Comparison of ENCODE assay signal across 5 worm cellular contexts in genomic region chrX:13917121-13917755, ce11.
A peak's percentile ranks its signal among the peaks of the same experiment; 100 is the strongest.
TF ChIP-seq lines count a peak whose summit lies in the region.

Gene ekl-5 (minus strand): TSS chrX:13917171.

TF ChIP-seq in whole organism, L1 larva, 84 proteins besides CTCF, POLR2A, EP300 and RAD21 (continues in another document):
- TF ChIP-seq F16B12.6 (tag; optimal IDR thresholded peaks at IDR 0.05; lab: Kevin White, UChicago) (no peak), nhr-77 (tag; optimal IDR thresholded peaks at IDR 0.05; lab: Kevin White, UChicago) (no peak), ztf-4 (tag; optimal IDR thresholded peaks at IDR 0.05; lab: Kevin White, UChicago) (no peak), efl-3 (GFP tag; optimal IDR thresholded peaks at IDR 0.05; lab: Kevin White, UChicago) (no peak), alr-1 (tag; optimal IDR thresholded peaks at IDR 0.05; lab: Kevin White, UChicago; ENCODE audit: borderline replicate concordance) (no peak), nhr-11 (tag; optimal IDR thresholded peaks at IDR 0.05; lab: Kevin White, UChicago) (no peak), sptf-1 (tag; optimal IDR thresholded peaks at IDR 0.05; lab: Kevin White, UChicago) (no peak), elt-3 (tag; optimal IDR thresholded peaks at IDR 0.05; lab: Kevin White, UChicago) (peak in 3 of 6 experiments; percentile 24 to 99 (median 84)), lin-35 (GFP tag; optimal IDR thresholded peaks at IDR 0.05; lab: Kevin White, UChicago) (peak; percentile 21 to 55), fkh-8 (tag; optimal IDR thresholded peaks at IDR 0.05; lab: Kevin White, UChicago) (peak; percentile 9), xbp-1 (tag; optimal IDR thresholded peaks at IDR 0.05; lab: Kevin White, UChicago) (peak; percentile 39), snu-23 (GFP tag; optimal IDR thresholded peaks at IDR 0.05; lab: Kevin White, UChicago) (peak; percentile 74), dsc-1 (tag; optimal IDR thresholded peaks at IDR 0.05; lab: Kevin White, UChicago) (peak; percentile 5), nhr-237 (tag; optimal IDR thresholded peaks at IDR 0.05; lab: Kevin White, UChicago) (no peak), mdl-1 (tag; optimal IDR thresholded peaks at IDR 0.05; lab: Kevin White, UChicago) (peak in 1 of 2 experiments; percentile 43), skn-1 (tag; optimal IDR thresholded peaks at IDR 0.05; lab: Kevin White, UChicago) (peak; percentile 52), rnt-1 (tag; optimal IDR thresholded peaks at IDR 0.05; lab: Kevin White, UChicago) (peak; percentile 65), grh-1 (GFP tag; IDR thresholded peaks at IDR 0.05; lab: Robert Waterston, UW) (no peak)

TF ChIP-seq in whole organism, L3 larva, 47 proteins besides CTCF, POLR2A, EP300 and RAD21 (continues in another document):
- TF ChIP-seq lin-15B (tag; optimal IDR thresholded peaks at IDR 0.05; lab: Kevin White, UChicago) (no peak), elt-1 (tag; optimal IDR thresholded peaks at IDR 0.05; lab: Kevin White, UChicago) (no peak), nhr-25 (tag; optimal IDR thresholded peaks at IDR 0.05; lab: Kevin White, UChicago) (peak; percentile 72), sea-2 (GFP tag; optimal IDR thresholded peaks at IDR 0.05; lab: Kevin White, UChicago) (no peak), unc-62 (GFP tag; optimal IDR thresholded peaks at IDR 0.05; lab: Kevin White, UChicago) (no peak), nhr-11 (tag; optimal IDR thresholded peaks at IDR 0.05; lab: Kevin White, UChicago) (no peak), ceh-28 (tag; optimal IDR thresholded peaks at IDR 0.05; lab: Kevin White, UChicago) (peak; percentile 85), elt-3 (tag; optimal IDR thresholded peaks at IDR 0.05; lab: Kevin White, UChicago) (peak in 2 of 3 experiments; percentile 9 to 73), lin-39 (tag; optimal IDR thresholded peaks at IDR 0.05; lab: Kevin White, UChicago) (peak; percentile 59), ceh-9 (tag; optimal IDR thresholded peaks at IDR 0.05; lab: Kevin White, UChicago) (no peak), zag-1 (tag; optimal IDR thresholded peaks at IDR 0.05; lab: Kevin White, UChicago) (no peak), elt-2 (tag; optimal IDR thresholded peaks at IDR 0.05; lab: Kevin White, UChicago) (peak; percentile 54), ZK546.5 (tag; optimal IDR thresholded peaks at IDR 0.05; lab: Kevin White, UChicago) (no peak), nhr-67 (tag; optimal IDR thresholded peaks at IDR 0.05; lab: Kevin White, UChicago) (no peak), ceh-82 (tag; optimal IDR thresholded peaks at IDR 0.05; lab: Kevin White, UChicago) (no peak), aly-2 (tag; optimal IDR thresholded peaks at IDR 0.05; lab: Kevin White, UChicago) (no peak), R02D3.7 (tag; optimal IDR thresholded peaks at IDR 0.05; lab: Kevin White, UChicago) (peak; percentile 16), fos-1 (tag; optimal IDR thresholded peaks at IDR 0.05; lab: Kevin White, UChicago) (no peak), mml-1 (tag; optimal IDR thresholded peaks at IDR 0.05; lab: Kevin White, UChicago) (no peak), tbx-2 (tag; optimal IDR thresholded peaks at IDR 0.05; lab: Kevin White, UChicago) (no peak)

TF ChIP-seq in whole organism, early embryonic, 17 proteins besides CTCF, POLR2A, EP300 and RAD21:
- TF ChIP-seq hmg-4 (GFP tag; optimal IDR thresholded peaks at IDR 0.05; lab: Kevin White, UChicago), result peak; percentile 11
- no peak for TF ChIP-seq ceh-36 (tag; optimal IDR thresholded peaks at IDR 0.05; lab: Kevin White, UChicago)
- TF ChIP-seq ets-7 (tag; optimal IDR thresholded peaks at IDR 0.05; lab: Kevin White, UChicago), result no peak
- TF ChIP-seq flt-1 (GFP tag; IDR thresholded peaks at IDR 0.05; lab: Robert Waterston, UW), result no peak
- TF ChIP-seq B0310.2 (tag; optimal IDR thresholded peaks at IDR 0.05; lab: Kevin White, UChicago), result no peak

TF ChIP-seq in whole organism, midembryonic, 9 proteins besides CTCF, POLR2A, EP300 and RAD21:
- TF ChIP-seq tab-1 (GFP tag; IDR thresholded peaks at IDR 0.05; lab: Robert Waterston, UW), result no peak
- no peak for TF ChIP-seq flt-1 (GFP tag; IDR thresholded peaks at IDR 0.05; lab: Robert Waterston, UW)
- no peak for TF ChIP-seq med-1 (GFP tag; optimal IDR thresholded peaks at IDR 0.05; lab: Kevin White, UChicago; ENCODE audit: insufficient read depth)
- TF ChIP-seq cog-1 (tag; optimal IDR thresholded peaks at IDR 0.05; lab: Kevin White, UChicago), result peak; percentile 34
- no peak for TF ChIP-seq ztf-23 (GFP tag; IDR thresholded peaks at IDR 0.05; lab: Robert Waterston, UW)
- peak; percentile 82 for TF ChIP-seq T22C8.4 (GFP tag; IDR thresholded peaks at IDR 0.05; lab: Robert Waterston, UW)
- TF ChIP-seq ref-1 (GFP tag; conservative IDR thresholded peaks at IDR 0.05; lab: Robert Waterston, UW), result no peak

TF ChIP-seq in whole organism, young adult, 124 proteins besides CTCF, POLR2A, EP300 and RAD21:
- no peak for TF ChIP-seq chd-7 (tag; optimal IDR thresholded peaks at IDR 0.05; lab: Kevin White, UChicago)
- no peak for TF ChIP-seq bed-1 (GFP tag; IDR thresholded peaks at IDR 0.05; lab: Robert Waterston, UW)
- peak; percentile 17 for TF ChIP-seq K12H6.12 (tag; optimal IDR thresholded peaks at IDR 0.05; lab: Kevin White, UChicago)
- TF ChIP-seq zfh-2 (GFP tag; conservative IDR thresholded peaks at IDR 0.05; lab: Robert Waterston, UW), result peak; percentile 52; the same call in 1 of the 2 replicates
- TF ChIP-seq aptf-3 (GFP tag; IDR thresholded peaks at IDR 0.05; lab: Robert Waterston, UW), result no peak
- peak; percentile 18 for TF ChIP-seq ztf-26 (tag; optimal IDR thresholded peaks at IDR 0.05; lab: Kevin White, UChicago)
- TF ChIP-seq ekl-4 (GFP tag; IDR thresholded peaks at IDR 0.05; lab: Robert Waterston, UW), result no peak
- peak; percentile 35 for TF ChIP-seq ceh-27 (GFP tag; optimal IDR thresholded peaks at IDR 0.05; lab: Kevin White, UChicago)
- no peak for TF ChIP-seq rec-8 (tag; optimal IDR thresholded peaks at IDR 0.05; lab: Kevin White, UChicago)
- TF ChIP-seq xnd-1 (tag; optimal IDR thresholded peaks at IDR 0.05; lab: Kevin White, UChicago), result no peak
- TF ChIP-seq lin-40 (tag; optimal IDR thresholded peaks at IDR 0.05; lab: Kevin White, UChicago), result peak; percentile 74
- TF ChIP-seq nhr-80 (tag; optimal IDR thresholded peaks at IDR 0.05; lab: Kevin White, UChicago), result peak; percentile 57
- no peak for TF ChIP-seq mes-4 (tag; optimal IDR thresholded peaks at IDR 0.05; lab: Kevin White, UChicago)
- TF ChIP-seq nhr-27 (tag; optimal IDR thresholded peaks at IDR 0.05; lab: Kevin White, UChicago), result no peak
- TF ChIP-seq hmg-20 (GFP tag; IDR thresholded peaks at IDR 0.05; lab: Robert Waterston, UW), result 0 out of 2 replicates have a peak, but pooled peaks have one; percentile 4
- TF ChIP-seq cebp-2 (GFP tag; IDR thresholded peaks at IDR 0.05; lab: Robert Waterston, UW), result no peak
- no peak for TF ChIP-seq unc-62 (GFP tag; optimal IDR thresholded peaks at IDR 0.05; lab: Kevin White, UChicago)
- peak; percentile 43; the same call in 1 of the 2 replicates for TF ChIP-seq dox-1 (GFP tag; IDR thresholded peaks at IDR 0.05; lab: Robert Waterston, UW)
- no peak for TF ChIP-seq B0019.2 (GFP tag; conservative IDR thresholded peaks at IDR 0.05; lab: Robert Waterston, UW)
- peak; percentile 92 for TF ChIP-seq hmg-1.2 (GFP tag; IDR thresholded peaks at IDR 0.05; lab: Robert Waterston, UW)
- peak; percentile 5 for TF ChIP-seq tbp1 (GFP tag; optimal IDR thresholded peaks at IDR 0.05; lab: Kevin White, UChicago)
- no peak for TF ChIP-seq atf-7 (tag; optimal IDR thresholded peaks at IDR 0.05; lab: Kevin White, UChicago)
- TF ChIP-seq lsl-1 (GFP tag; optimal IDR thresholded peaks at IDR 0.05; lab: Kevin White, UChicago), result no peak
- TF ChIP-seq attf-3 (GFP tag; conservative IDR thresholded peaks at IDR 0.05; lab: Robert Waterston, UW), result no peak
- no peak for TF ChIP-seq mxl-1 (tag; optimal IDR thresholded peaks at IDR 0.05; lab: Kevin White, UChicago)
TF ChIP-seq in whole organism, young adult: peak in this region for 10.

Comparison
In these comparisons a context has a peak if more than half of its experiments do, and no peak if none do; other contexts are left out.
1. Of the 8 proteins assayed by ChIP-seq in both whole organism, young adult and whole organism, L1 larva: peak only in whole organism, young adult: none; only in whole organism, L1 larva: lin-35; in both: none; in neither: 6; mixed calls (peak in some experiments, not most) for 1.